Fruit fly (Drosophila melanogaster): ENCODE measurements around the gene Tango14.

Tango14 gene

dm6 chr2L:1123078-1123818 is 35.2 kb upstream of the Tango14 start (continued):
- TF ChIP-seq CG5180 (GFP tag; optimal IDR thresholded peaks at IDR 0.05) (peak; percentile 5), CG15514 (GFP tag; optimal IDR thresholded peaks at IDR 0.05) (no peak), CG1602 (GFP tag; optimal IDR thresholded peaks at IDR 0.05) (peak; percentile 44), MESR4 (GFP tag; optimal IDR thresholded peaks at IDR 0.05) (no peak), CG17802 (tag; optimal IDR thresholded peaks at IDR 0.05) (no peak), TFAM (GFP tag; optimal IDR thresholded peaks at IDR 0.05) (no peak), lov (optimal IDR thresholded peaks at IDR 0.05) (no peak), lov (GFP tag; IDR thresholded peaks at IDR 0.05) (no peak), Oli (tag; optimal IDR thresholded peaks at IDR 0.05) (no peak), CG2202 (tag; optimal IDR thresholded peaks at IDR 0.05) (peak; percentile 76), CG18764 (GFP tag; optimal IDR thresholded peaks at IDR 0.05) (peak; percentile 45), Lpt (GFP tag; optimal IDR thresholded peaks at IDR 0.05) (no peak), Nf-YB (GFP tag; optimal IDR thresholded peaks at IDR 0.05) (peak; percentile 29), CG10209 (GFP tag; optimal IDR thresholded peaks at IDR 0.05) (peak; percentile 55), rib (GFP tag; IDR thresholded peaks at IDR 0.05) (no peak), CG10543 (GFP tag; optimal IDR thresholded peaks at IDR 0.05) (peak; percentile 46), CG7357 (GFP tag; IDR thresholded peaks at IDR 0.05) (no peak), unpg (GFP tag; optimal IDR thresholded peaks at IDR 0.05) (peak; percentile 55), CG3847 (GFP tag; IDR thresholded peaks at IDR 0.05) (no peak), sug (tag; optimal IDR thresholded peaks at IDR 0.05) (no peak), Doc2 (GFP tag; IDR thresholded peaks at IDR 0.05) (no peak), E2f2 (GFP tag; IDR thresholded peaks at IDR 0.05) (no peak), peb (GFP tag; IDR thresholded peaks at IDR 0.05) (peak; percentile 30; the same call in 1 of the 2 replicates), CG7987 (GFP tag; optimal IDR thresholded peaks at IDR 0.05) (no peak), CG12744 (GFP tag; optimal IDR thresholded peaks at IDR 0.05) (no peak), CrebB (tag; optimal IDR thresholded peaks at IDR 0.05) (no peak), Atf3 (GFP tag; optimal IDR thresholded peaks at IDR 0.05) (no peak), CG11696 (GFP tag; IDR thresholded peaks at IDR 0.05) (no peak), CG2116 (GFP tag; optimal IDR thresholded peaks at IDR 0.05) (peak; percentile 17), CG10274 (GFP tag; optimal IDR thresholded peaks at IDR 0.05) (no peak), CG3838 (GFP tag; optimal IDR thresholded peaks at IDR 0.05) (no peak), CG42726 (GFP tag; IDR thresholded peaks at IDR 0.05; ENCODE audit: partially characterized antibody) (no peak), psq (GFP tag; optimal IDR thresholded peaks at IDR 0.05) (no peak), jumu (GFP tag; optimal IDR thresholded peaks at IDR 0.05) (no peak)

DNA sequence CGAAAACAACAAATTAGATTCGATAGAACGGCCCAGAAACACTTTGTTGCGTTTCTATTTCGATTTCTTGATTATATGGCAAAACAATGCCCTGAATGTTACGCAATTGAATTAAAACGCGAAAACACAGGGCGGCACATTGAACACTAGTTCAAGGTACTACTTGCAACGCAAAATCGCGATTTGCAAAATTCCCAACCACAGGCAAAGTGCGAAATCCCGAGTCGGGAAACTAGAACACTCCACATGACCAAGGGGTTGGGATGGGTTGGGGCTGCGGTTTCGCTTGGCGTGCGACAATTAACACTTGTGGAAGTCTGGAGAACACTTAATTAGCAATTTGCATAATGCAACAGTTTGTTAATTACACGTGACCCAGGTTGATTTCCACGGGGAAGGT is 34.2 kb upstream of the Tango14 start:
- no peak for TF ChIP-seq CG12659 (GFP tag; optimal IDR thresholded peaks at IDR 0.05)
- TF ChIP-seq fru (optimal IDR thresholded peaks at IDR 0.05) = no peak
- TF ChIP-seq Lhr (GFP tag; optimal IDR thresholded peaks at IDR 0.05) = no peak
- TF ChIP-seq tin (GFP tag; optimal IDR thresholded peaks at IDR 0.05) = no peak
- no peak for TF ChIP-seq CG17568 (GFP tag; optimal IDR thresholded peaks at IDR 0.05)
- no peak for TF ChIP-seq CG3163 (GFP tag; optimal IDR thresholded peaks at IDR 0.05)
- no peak for TF ChIP-seq Mes4 (GFP tag; optimal IDR thresholded peaks at IDR 0.05)
- no peak for TF ChIP-seq stc (GFP tag; IDR thresholded peaks at IDR 0.05)
- TF ChIP-seq CG3281 (GFP tag; optimal IDR thresholded peaks at IDR 0.05) = no peak
- no peak for TF ChIP-seq CG10543 (GFP tag; optimal IDR thresholded peaks at IDR 0.05)
- TF ChIP-seq Pdp1 (GFP tag; optimal IDR thresholded peaks at IDR 0.05) = peak in 1 of 2 experiments; percentile 40
- no peak for TF ChIP-seq Doc3 (GFP tag; IDR thresholded peaks at IDR 0.05; ENCODE audit: partially characterized antibody)
- TF ChIP-seq CG14667 (GFP tag; IDR thresholded peaks at IDR 0.05) = no peak
- 0 out of 4 replicates have a peak, but pooled peaks have one; percentile 6 for TF ChIP-seq chinmo (GFP tag; IDR thresholded peaks at IDR 0.05; ENCODE audit: partially characterized antibody)
- no peak for TF ChIP-seq CG10147 (GFP tag; optimal IDR thresholded peaks at IDR 0.05)
- no peak for TF ChIP-seq usp (GFP tag; optimal IDR thresholded peaks at IDR 0.05)
- no peak for TF ChIP-seq zen (tag; optimal IDR thresholded peaks at IDR 0.05)
- TF ChIP-seq ttk (GFP tag; IDR thresholded peaks at IDR 0.05) = no peak
- no peak for TF ChIP-seq bab2 (GFP tag; optimal IDR thresholded peaks at IDR 0.05)
